Fruit fly (Drosophila melanogaster) whole organism, prepupa: ENCODE measurements around the gene CG12118.

Experiments used
- Blimp-1 ChIP-seq: fragments of 200-800 bp; sonication (Bioruptor generic); optimal IDR thresholded peaks from 3 replicates; lab custom pipeline; 2017; ENCODE audit warnings: missing biosample characterization, missing genetic modification characterization, mild to moderate bottlenecking, moderate library complexity, missing genetic modification reagents
- CG10631 ChIP-seq: fragments of 200-800 bp; sonication (Bioruptor generic); optimal IDR thresholded peaks from 2 replicates; lab custom pipeline; 2016; ENCODE audit warnings: missing biosample characterization, missing genetic modification characterization
- CG10669 ChIP-seq: fragments of 200-800 bp; sonication (Bioruptor generic); optimal IDR thresholded peaks from 3 replicates; lab custom pipeline; 2018; ENCODE audit warnings: missing biosample characterization, mild to moderate bottlenecking, missing genetic modification characterization, moderate library complexity
- CG11294 ChIP-seq: fragments of 200-800 bp; sonication (Bioruptor generic); IDR thresholded peaks from 2 replicates; pipeline ENCODE4 v1.3.6; 2022; ENCODE audit warnings: missing biosample characterization, missing genetic modification characterization
- CG11902 ChIP-seq: fragments of 200-800 bp; sonication (Bioruptor generic); optimal IDR thresholded peaks from 3 replicates; lab custom pipeline; 2016; ENCODE audit warnings: missing biosample characterization, missing genetic modification characterization
- CG15336 ChIP-seq: fragments of 200-800 bp; sonication (Bioruptor generic); IDR thresholded peaks from 2 replicates; pipeline ENCODE4 v1.3.6; 2022; ENCODE audit warnings: missing biosample characterization, missing genetic modification characterization
- CG1621 ChIP-seq: fragments of 200-800 bp; sonication (Bioruptor generic); optimal IDR thresholded peaks from 3 replicates; lab custom pipeline; 2018; ENCODE audit warnings: missing biosample characterization, mild to moderate bottlenecking, missing genetic modification characterization
- CG16779 ChIP-seq: fragments of 200-800 bp; sonication (Bioruptor generic); optimal IDR thresholded peaks from 3 replicates; lab custom pipeline; 2017; ENCODE audit warnings: missing biosample characterization, mild to moderate bottlenecking, missing genetic modification characterization
- CG3032 ChIP-seq: fragments of 200-800 bp; optimal IDR thresholded peaks from 2 replicates; lab custom pipeline; 2019; ENCODE audit warnings: missing biosample characterization, mild to moderate bottlenecking, missing genetic modification characterization, moderate library complexity
- CG31627 ChIP-seq: fragments of 200-800 bp; sonication (Bioruptor generic); optimal IDR thresholded peaks from 3 replicates; lab custom pipeline; 2016; ENCODE audit warnings: missing biosample characterization, missing genetic modification characterization
- CG34406 ChIP-seq: fragments of 200-800 bp; sonication (Bioruptor generic); optimal IDR thresholded peaks from 3 replicates; lab custom pipeline; 2016; ENCODE audit warnings: missing biosample characterization, missing genetic modification characterization
- CG3919 ChIP-seq: fragments of 200-800 bp; sonication (Bioruptor generic); optimal IDR thresholded peaks from 3 replicates; lab custom pipeline; 2016; ENCODE audit warnings: missing biosample characterization, missing genetic modification characterization
- CG4318 ChIP-seq: fragments of 200-800 bp; sonication (Bioruptor generic); optimal IDR thresholded peaks from 3 replicates; lab custom pipeline; 2017; ENCODE audit warnings: missing biosample characterization, mild to moderate bottlenecking, missing genetic modification characterization
- CG6163 ChIP-seq: fragments of 200-800 bp; sonication (Bioruptor generic); IDR thresholded peaks from 3 replicates; pipeline ENCODE4 v1.3.6; 2022; ENCODE audit warnings: missing biosample characterization, missing genetic modification characterization
- CG6276 ChIP-seq: fragments of 200-800 bp; sonication (Bioruptor generic); optimal IDR thresholded peaks from 2 replicates; lab custom pipeline; 2017; ENCODE audit warnings: missing biosample characterization, mild to moderate bottlenecking, missing genetic modification characterization
- CG6792 ChIP-seq: fragments of 200-800 bp; sonication (Bioruptor generic); optimal IDR thresholded peaks from 3 replicates; lab custom pipeline; 2016; ENCODE audit warnings: missing biosample characterization, missing genetic modification characterization
- CG6808 ChIP-seq: fragments of 200-800 bp; sonication (Bioruptor generic); optimal IDR thresholded peaks from 3 replicates; lab custom pipeline; 2017; ENCODE audit warnings: missing biosample characterization, missing genetic modification characterization, mild to moderate bottlenecking, moderate library complexity, missing genetic modification reagents
- CG7368 ChIP-seq: fragments of 200-800 bp; sonication (Bioruptor generic); optimal IDR thresholded peaks from 3 replicates; lab custom pipeline; 2016; ENCODE audit warnings: missing biosample characterization, missing genetic modification characterization
- CG8119 ChIP-seq: fragments of 200-800 bp; sonication (Bioruptor generic); IDR thresholded peaks from 3 replicates; pipeline ENCODE4 v1.3.6; 2022; ENCODE audit warnings: missing biosample characterization, missing genetic modification characterization
- CG8319 ChIP-seq: fragments of 200-800 bp; sonication (Bioruptor generic); optimal IDR thresholded peaks from 3 replicates; lab custom pipeline; 2016; ENCODE audit warnings: missing biosample characterization, missing genetic modification characterization
- CG8632 ChIP-seq: fragments of 200-800 bp; sonication (Bioruptor generic); optimal IDR thresholded peaks from 3 replicates; lab custom pipeline; 2016; ENCODE audit warnings: missing biosample characterization, missing genetic modification characterization
- CG9139 ChIP-seq: fragments of 200-800 bp; sonication (Bioruptor generic); optimal IDR thresholded peaks from 3 replicates; lab custom pipeline; 2017; ENCODE audit warnings: missing biosample characterization, mild to moderate bottlenecking, missing genetic modification characterization
- Eip75B ChIP-seq: fragments of 200-800 bp; sonication (Bioruptor generic); optimal IDR thresholded peaks from 3 replicates; lab custom pipeline; 2016; ENCODE audit warnings: missing biosample characterization, missing genetic modification characterization
- Eip78C ChIP-seq: fragments of 200-800 bp; sonication (Bioruptor generic); peaks from one replicate; lab custom pipeline; 2016; ENCODE audit warnings: missing biosample characterization, missing genetic modification characterization
- Eip93F ChIP-seq: fragments of 200-800 bp; sonication (Bioruptor generic); optimal IDR thresholded peaks from 2 replicates; lab custom pipeline; 2016; ENCODE audit warnings: missing biosample characterization, mild to moderate bottlenecking, missing genetic modification characterization
- Ets96B ChIP-seq: fragments of 200-800 bp; optimal IDR thresholded peaks from 2 replicates; lab custom pipeline; 2019; ENCODE audit warnings: missing biosample characterization, mild to moderate bottlenecking, missing genetic modification characterization, moderate library complexity
- Gug ChIP-seq: fragments of 200-800 bp; sonication (Bioruptor generic); IDR thresholded peaks from 2 replicates; pipeline ENCODE4 v1.3.6; 2022; ENCODE audit warnings: missing biosample characterization, missing genetic modification characterization
- Hr39 ChIP-seq: fragments of 200-800 bp; sonication (Bioruptor generic); optimal IDR thresholded peaks from 2 replicates; lab custom pipeline; 2016; ENCODE audit warnings: missing biosample characterization, missing genetic modification characterization
- Hr4 ChIP-seq: fragments of 200-800 bp; sonication (Bioruptor generic); optimal IDR thresholded peaks from 3 replicates; lab custom pipeline; 2016; ENCODE audit warnings: missing biosample characterization, missing genetic modification characterization
- Lpt ChIP-seq: fragments of 200-800 bp; sonication (Bioruptor generic); optimal IDR thresholded peaks from 3 replicates; lab custom pipeline; 2016; ENCODE audit warnings: missing biosample characterization, missing genetic modification characterization
- Met ChIP-seq: fragments of 200-800 bp; sonication (Bioruptor generic); optimal IDR thresholded peaks from 3 replicates; lab custom pipeline; 2016; ENCODE audit warnings: missing biosample characterization, missing genetic modification characterization
- OdsH ChIP-seq: fragments of 200-800 bp; sonication (Bioruptor generic); optimal IDR thresholded peaks from 3 replicates; lab custom pipeline; 2016; ENCODE audit warnings: missing biosample characterization, missing genetic modification characterization
- Smox ChIP-seq: fragments of 200-800 bp; sonication (Bioruptor generic); optimal IDR thresholded peaks from 3 replicates; lab custom pipeline; 2016; ENCODE audit warnings: missing biosample characterization, missing genetic modification characterization
- Sox102F ChIP-seq: fragments of 200-800 bp; sonication (Bioruptor generic); optimal IDR thresholded peaks from 2 replicates; lab custom pipeline; 2016; ENCODE audit warnings: missing biosample characterization, mild to moderate bottlenecking, missing genetic modification characterization
- Sox14 ChIP-seq: fragments of 200-800 bp; sonication (Bioruptor generic); optimal IDR thresholded peaks from 3 replicates; lab custom pipeline; 2016; ENCODE audit warnings: missing biosample characterization, missing genetic modification characterization
- Sox15 ChIP-seq: fragments of 200-800 bp; sonication (Bioruptor generic); optimal IDR thresholded peaks from 3 replicates; lab custom pipeline; 2016; ENCODE audit warnings: missing biosample characterization, missing genetic modification characterization
- achi ChIP-seq: fragments of 200-800 bp; sonication (Bioruptor generic); optimal IDR thresholded peaks from 3 replicates; lab custom pipeline; 2016; ENCODE audit warnings: missing biosample characterization, missing genetic modification characterization
- acj6 ChIP-seq: fragments of 200-800 bp; sonication (Bioruptor generic); optimal IDR thresholded peaks from 3 replicates; lab custom pipeline; 2016; ENCODE audit warnings: missing biosample characterization, missing genetic modification characterization
- cyc ChIP-seq: fragments of 200-800 bp; sonication (Bioruptor generic); optimal IDR thresholded peaks from 3 replicates; lab custom pipeline; 2016; ENCODE audit warnings: missing biosample characterization, missing genetic modification characterization
- dac ChIP-seq: fragments of 200-800 bp; sonication (Bioruptor generic); optimal IDR thresholded peaks from 2 replicates; lab custom pipeline; 2017; ENCODE audit warnings: missing biosample characterization, mild to moderate bottlenecking, missing genetic modification characterization
- dsx ChIP-seq: fragments of 200-800 bp; optimal IDR thresholded peaks from 3 replicates; lab custom pipeline; 2019; ENCODE audit warnings: missing biosample characterization, mild to moderate bottlenecking, missing genetic modification characterization, moderate library complexity; ENCODE audit not compliant: poor library complexity, severe bottlenecking
- eg ChIP-seq: fragments of 200-800 bp; sonication (Bioruptor generic); IDR thresholded peaks from 3 replicates; pipeline ENCODE4 v1.3.6; 2022; ENCODE audit warnings: missing biosample characterization, missing genetic modification characterization
- fd59A ChIP-seq: fragments of 200-800 bp; sonication (Bioruptor generic); optimal IDR thresholded peaks from 2 replicates; lab custom pipeline; 2017; ENCODE audit warnings: missing biosample characterization, mild to moderate bottlenecking, missing genetic modification characterization, missing genetic modification reagents
- fd85E ChIP-seq: fragments of 200-800 bp; sonication (Bioruptor generic); optimal IDR thresholded peaks from 3 replicates; lab custom pipeline; 2016; ENCODE audit warnings: missing biosample characterization, missing genetic modification characterization
- lz ChIP-seq: fragments of 200-800 bp; sonication (Bioruptor generic); optimal IDR thresholded peaks from 3 replicates; lab custom pipeline; 2016; ENCODE audit warnings: missing biosample characterization, missing genetic modification characterization
- net ChIP-seq: fragments of 200-800 bp; sonication (Bioruptor generic); optimal IDR thresholded peaks from 3 replicates; lab custom pipeline; 2016; ENCODE audit warnings: missing biosample characterization, missing genetic modification characterization
- pdm3 ChIP-seq: fragments of 200-800 bp; sonication (Bioruptor generic); optimal IDR thresholded peaks from 3 replicates; lab custom pipeline; 2016; ENCODE audit warnings: missing biosample characterization, missing genetic modification characterization
- salr ChIP-seq, 2 experiments: fragments of 200-800 bp; sonication (Bioruptor generic); optimal IDR thresholded peaks; 3 replicates each; lab custom pipeline; 2016 to 2018; ENCODE audit warnings: missing biosample characterization in 2 of 2, missing genetic modification characterization in 2 of 2, mild to moderate bottlenecking in 1 of 2
- spab ChIP-seq: fragments of 200-800 bp; sonication (Bioruptor generic); optimal IDR thresholded peaks from 2 replicates; lab custom pipeline; 2017; ENCODE audit warnings: missing biosample characterization, mild to moderate bottlenecking, missing genetic modification characterization, missing genetic modification reagents
- ss ChIP-seq, 2 experiments: fragments of 200-800 bp; sonication (Bioruptor generic); optimal IDR thresholded peaks; 2 replicates in 1 of 2; 3 replicates in 1 of 2; lab custom pipeline; 2017 to 2018; ENCODE audit warnings: mild to moderate bottlenecking in 2 of 2, missing biosample characterization in 2 of 2, missing genetic modification characterization in 2 of 2, moderate library complexity in 1 of 2
- svp ChIP-seq: fragments of 200-800 bp; sonication (Bioruptor generic); peaks from one replicate; lab custom pipeline; 2016; ENCODE audit warnings: missing biosample characterization, missing genetic modification characterization
- topi ChIP-seq: fragments of 200-800 bp; sonication (Bioruptor generic); optimal IDR thresholded peaks from 3 replicates; lab custom pipeline; 2016; ENCODE audit warnings: missing biosample characterization, missing genetic modification characterization
- vri ChIP-seq: fragments of 200-800 bp; sonication (Bioruptor generic); optimal IDR thresholded peaks from 3 replicates; lab custom pipeline; 2016; ENCODE audit warnings: missing biosample characterization, mild to moderate bottlenecking, missing genetic modification characterization

The CG12118 gene

dm6 chrX:9196362-9196761 lies at the start of gene CG12118:
TSS of gene CG12118 (minus strand) at chrX:9196414.
- peak; percentile 71 for TF ChIP-seq lz (GFP tag; lab: Kevin White, UChicago)
- TF ChIP-seq ss (GFP tag; optimal IDR thresholded peaks at IDR 0.05; lab: Kevin White, UChicago): no peak
- peak in 1 of 2 experiments; percentile 31 for TF ChIP-seq salr (GFP tag; optimal IDR thresholded peaks at IDR 0.05; lab: Kevin White, UChicago)
- TF ChIP-seq dac: no peak
- TF ChIP-seq Gug (GFP tag; lab: Robert Waterston, UW): peak; percentile 75
- peak; percentile 69 for TF ChIP-seq CG34406
- peak; percentile 42 for TF ChIP-seq CG11902 (GFP tag; lab: Kevin White, UChicago)
- TF ChIP-seq CG16779 (tag; lab: Kevin White, UChicago): no peak
- TF ChIP-seq CG9139 (GFP tag; lab: Kevin White, UChicago): no peak
- peak; percentile 45 for TF ChIP-seq CG8319 (GFP tag; lab: Kevin White, UChicago)
- TF ChIP-seq CG1621 (tag; lab: Kevin White, UChicago): peak; percentile 18
- TF ChIP-seq topi: peak; percentile 69
- peak; percentile 62 for TF ChIP-seq cyc (GFP tag; lab: Kevin White, UChicago)
- peak; percentile 87 for TF ChIP-seq Eip78C
- peak; percentile 75 for TF ChIP-seq achi (GFP tag; lab: Kevin White, UChicago)
- peak; percentile 45 for TF ChIP-seq vri
- TF ChIP-seq CG15336 (GFP tag; lab: Robert Waterston, UW): peak; percentile 72
- no peak; the same call in 1 of the 3 replicates for TF ChIP-seq CG6163
- TF ChIP-seq CG11294: peak; percentile 58; the same call in 1 of the 2 replicates
- no peak for TF ChIP-seq spab (GFP tag; lab: Kevin White, UChicago)
- TF ChIP-seq CG8632 (GFP tag; lab: Kevin White, UChicago): peak; percentile 69
- TF ChIP-seq CG4318: no peak
- TF ChIP-seq CG8119 (GFP tag; lab: Robert Waterston, UW): peak; percentile 67
- peak; percentile 61 for TF ChIP-seq CG3032 (tag; lab: Kevin White, UChicago)
- no peak for TF ChIP-seq fd85E
- TF ChIP-seq fd59A (GFP tag; lab: Kevin White, UChicago): no peak
- TF ChIP-seq Sox14 (GFP tag; lab: Kevin White, UChicago): peak; percentile 41
- peak; percentile 83 for TF ChIP-seq CG10631 (GFP tag; lab: Kevin White, UChicago)
- peak; percentile 77 for TF ChIP-seq acj6 (GFP tag; lab: Kevin White, UChicago)
- peak; percentile 74 for TF ChIP-seq Met (GFP tag; lab: Kevin White, UChicago)
- no peak for TF ChIP-seq svp
- TF ChIP-seq Sox102F: peak; percentile 74
- no peak for TF ChIP-seq CG6276
- peak; percentile 45 for TF ChIP-seq Eip93F (GFP tag; lab: Kevin White, UChicago)
- no peak for TF ChIP-seq Blimp-1 (GFP tag; lab: Kevin White, UChicago)
- TF ChIP-seq Sox15 (GFP tag; lab: Kevin White, UChicago): peak; percentile 19
- peak; percentile 79 for TF ChIP-seq pdm3
- TF ChIP-seq CG10669 (GFP tag; lab: Kevin White, UChicago): peak; percentile 47
- peak; percentile 70 for TF ChIP-seq Smox (GFP tag; lab: Kevin White, UChicago)
- TF ChIP-seq Hr4: peak; percentile 65
- no peak; the same call in 1 of the 3 replicates for TF ChIP-seq eg (GFP tag; lab: Robert Waterston, UW)
- peak; percentile 74 for TF ChIP-seq OdsH
- TF ChIP-seq CG6792: peak; percentile 68
- TF ChIP-seq CG7368: peak; percentile 45
- no peak for TF ChIP-seq dsx
- peak; percentile 52 for TF ChIP-seq net (GFP tag; lab: Kevin White, UChicago)
- TF ChIP-seq Ets96B (tag; lab: Kevin White, UChicago): peak; percentile 49
- TF ChIP-seq Eip75B (GFP tag; lab: Kevin White, UChicago): peak; percentile 53
- peak; percentile 71 for TF ChIP-seq CG3919 (GFP tag; lab: Kevin White, UChicago)
- peak; percentile 66 for TF ChIP-seq Lpt (GFP tag; lab: Kevin White, UChicago)
- TF ChIP-seq CG31627: peak; percentile 53
- TF ChIP-seq CG6808 (GFP tag; lab: Kevin White, UChicago): no peak
- peak; percentile 44 for TF ChIP-seq Hr39
